Fruit fly (Drosophila melanogaster) whole organism, adult: ENCODE measurements around the gene CG3552.
A peak's percentile ranks its signal among the peaks of the same experiment; 100 is the strongest.

Experiments
- CG11617 ChIP-seq: fragments of 200-800 bp; sonication (Bioruptor generic); optimal IDR thresholded peaks from 2 replicates; lab custom pipeline; 2017; ENCODE audit warnings: mild to moderate bottlenecking, missing biosample characterization, missing genetic modification reagents, missing genetic modification characterization
- CG12768 ChIP-seq: fragments of 200-800 bp; sonication (Bioruptor generic); optimal IDR thresholded peaks from 2 replicates; lab custom pipeline; 2017; ENCODE audit warnings: missing biosample characterization, missing genetic modification characterization, mild to moderate bottlenecking, moderate library complexity, missing genetic modification reagents
- CG14711 ChIP-seq: fragments of 200-800 bp; sonication (Bioruptor generic); optimal IDR thresholded peaks from 2 replicates; lab custom pipeline; 2018; ENCODE audit warnings: missing biosample characterization, mild to moderate bottlenecking, missing genetic modification characterization, moderate library complexity
- CG1620 ChIP-seq: fragments of 200-800 bp; sonication (Bioruptor generic); optimal IDR thresholded peaks from 2 replicates; lab custom pipeline; 2016; ENCODE audit warnings: missing biosample characterization, missing genetic modification characterization
- CG33017 ChIP-seq: fragments of 200-800 bp; sonication (Bioruptor generic); optimal IDR thresholded peaks from 2 replicates; lab custom pipeline; 2018; ENCODE audit warnings: missing biosample characterization, mild to moderate bottlenecking, missing genetic modification characterization, moderate library complexity
- CG5204 ChIP-seq: fragments of 200-800 bp; sonication (Bioruptor generic); optimal IDR thresholded peaks from 2 replicates; lab custom pipeline; 2016; ENCODE audit warnings: missing biosample characterization, missing genetic modification characterization
- CG7045 ChIP-seq: fragments of 200-800 bp; sonication (Bioruptor generic); optimal IDR thresholded peaks from 2 replicates; lab custom pipeline; 2017; ENCODE audit warnings: missing biosample characterization, mild to moderate bottlenecking, missing genetic modification characterization
- CG7101 ChIP-seq: fragments of 200-800 bp; sonication (Bioruptor generic); optimal IDR thresholded peaks from 2 replicates; lab custom pipeline; 2018; ENCODE audit warnings: missing biosample characterization, mild to moderate bottlenecking, missing genetic modification characterization, moderate library complexity
- Clk ChIP-seq: fragments of 200-800 bp; sonication (Bioruptor generic); optimal IDR thresholded peaks from 2 replicates; lab custom pipeline; 2017; ENCODE audit warnings: missing biosample characterization, missing genetic modification characterization
- Crg-1 ChIP-seq: fragments of 200-800 bp; sonication (Bioruptor generic); optimal IDR thresholded peaks from 2 replicates; lab custom pipeline; 2016; ENCODE audit warnings: missing biosample characterization, missing genetic modification characterization
- Hr96 ChIP-seq: fragments of 200-800 bp; sonication (Bioruptor generic); optimal IDR thresholded peaks from 2 replicates; lab custom pipeline; 2016; ENCODE audit warnings: missing biosample characterization, missing genetic modification characterization
- Mnt ChIP-seq: fragments of 200-800 bp; sonication (Bioruptor generic); optimal IDR thresholded peaks from 2 replicates; lab custom pipeline; 2016; ENCODE audit warnings: missing biosample characterization, mild to moderate bottlenecking, missing genetic modification characterization
- bab1 ChIP-seq: fragments of 200-800 bp; sonication (Bioruptor generic); optimal IDR thresholded peaks from 3 replicates; lab custom pipeline; 2019; ENCODE audit warnings: missing biosample characterization, mild to moderate bottlenecking, missing genetic modification characterization, moderate library complexity
- cic ChIP-seq: fragments of 200-800 bp; sonication (Bioruptor generic); optimal IDR thresholded peaks from 2 replicates; lab custom pipeline; 2017; ENCODE audit warnings: missing biosample characterization, mild to moderate bottlenecking, missing genetic modification characterization, moderate library complexity
- cnc ChIP-seq, 2 experiments: fragments of >200 bp; optimal IDR thresholded peaks; 2 replicates each; lab custom pipeline; 2017
- kay ChIP-seq: fragments of 200-800 bp; sonication (Bioruptor generic); peaks from one replicate; lab custom pipeline; 2016; ENCODE audit warnings: missing biosample characterization, missing genetic modification characterization, borderline replicate concordance
- ovo ChIP-seq: fragments of 200-800 bp; sonication (Bioruptor generic); optimal IDR thresholded peaks from 2 replicates; lab custom pipeline; 2016; ENCODE audit warnings: missing biosample characterization, missing genetic modification characterization
- pad ChIP-seq: fragments of 200-800 bp; sonication (Bioruptor generic); optimal IDR thresholded peaks from 3 replicates; lab custom pipeline; 2017; ENCODE audit warnings: missing biosample characterization, missing genetic modification characterization, mild to moderate bottlenecking, moderate library complexity, missing genetic modification reagents
- tj ChIP-seq: fragments of 200-800 bp; sonication (Bioruptor generic); optimal IDR thresholded peaks from 3 replicates; lab custom pipeline; 2017; ENCODE audit warnings: missing biosample characterization, mild to moderate bottlenecking, missing genetic modification characterization, moderate library complexity
- toe ChIP-seq: fragments of 200-800 bp; sonication (Bioruptor generic); optimal IDR thresholded peaks from 2 replicates; lab custom pipeline; 2016; ENCODE audit warnings: missing biosample characterization, missing genetic modification characterization

The CG3552 gene

dm6 chr3L:9492115-9492514 lies 36.0 kb downstream of the CG3552 start, which contains the start of gene CG32037:
CG32037 (minus strand) TSS chr3L:9492215.
- no peak for TF ChIP-seq CG7045 (GFP tag; lab: Kevin White, UChicago)
- no peak for TF ChIP-seq Hr96 (GFP tag; lab: Kevin White, UChicago)
- TF ChIP-seq CG1620 (GFP tag; lab: Kevin White, UChicago): no peak
- TF ChIP-seq toe (GFP tag; lab: Kevin White, UChicago): no peak
- TF ChIP-seq kay: no peak
- TF ChIP-seq CG5204 (GFP tag; lab: Kevin White, UChicago): no peak
- TF ChIP-seq pad: no peak
- TF ChIP-seq CG11617 (GFP tag; lab: Kevin White, UChicago): no peak
- TF ChIP-seq Crg-1 (GFP tag; lab: Kevin White, UChicago): no peak
- no peak for TF ChIP-seq cnc (optimal IDR thresholded peaks at IDR 0.05; lab: Kevin White, UChicago)
- no peak for TF ChIP-seq CG14711
- TF ChIP-seq CG12768 (GFP tag; lab: Kevin White, UChicago): no peak
- TF ChIP-seq tj (GFP tag; lab: Kevin White, UChicago): no peak
- no peak for TF ChIP-seq CG7101 (tag; lab: Kevin White, UChicago)
- TF ChIP-seq ovo (GFP tag; lab: Kevin White, UChicago): no peak
- no peak for TF ChIP-seq CG33017 (tag; lab: Kevin White, UChicago)
- TF ChIP-seq Clk (GFP tag; lab: Kevin White, UChicago): no peak
- no peak for TF ChIP-seq Mnt (GFP tag; lab: Kevin White, UChicago)
- no peak for TF ChIP-seq cic
- no peak for TF ChIP-seq bab1 (GFP tag; lab: Kevin White, UChicago)

- TF ChIP-seq tj (GFP tag; lab: Kevin White, UChicago) (peak; percentile 100), CG7101 (tag; lab: Kevin White, UChicago) (no peak), Hr96 (GFP tag; lab: Kevin White, UChicago) (no peak), bab1 (GFP tag; lab: Kevin White, UChicago) (peak; percentile 7)
These were observed 41.1 kb downstream of the CG3552 start for dm6 chr3L:9497249-9497648.

- TF ChIP-seq cic: peak; percentile 51
- peak; percentile 21 for TF ChIP-seq CG12768 (GFP tag; lab: Kevin White, UChicago)
- TF ChIP-seq toe (GFP tag; lab: Kevin White, UChicago): no peak
- TF ChIP-seq CG33017 (tag; lab: Kevin White, UChicago): no peak
- TF ChIP-seq cnc (optimal IDR thresholded peaks at IDR 0.05; lab: Kevin White, UChicago): no peak
- TF ChIP-seq kay: peak; percentile 60
- no peak for TF ChIP-seq Hr96 (GFP tag; lab: Kevin White, UChicago)
- TF ChIP-seq tj (GFP tag; lab: Kevin White, UChicago): peak; percentile 23
- TF ChIP-seq CG7045 (GFP tag; lab: Kevin White, UChicago): no peak
These were observed 42.0 kb downstream of the CG3552 start for dm6 chr3L:9497981-9498619.

- TF ChIP-seq bab1 (GFP tag; lab: Kevin White, UChicago): no peak
- TF ChIP-seq kay: peak; percentile 60
- no peak for TF ChIP-seq CG12768 (GFP tag; lab: Kevin White, UChicago)
- no peak for TF ChIP-seq CG7101 (tag; lab: Kevin White, UChicago)
- peak; percentile 83 for TF ChIP-seq tj (GFP tag; lab: Kevin White, UChicago)
- peak; percentile 28 for TF ChIP-seq cic
- TF ChIP-seq cnc (optimal IDR thresholded peaks at IDR 0.05; lab: Kevin White, UChicago): peak in 1 of 2 experiments; percentile 29
- TF ChIP-seq CG14711: no peak
- TF ChIP-seq CG33017 (tag; lab: Kevin White, UChicago): no peak
These were observed 44.0 kb downstream of the CG3552 start for dm6 chr3L:9499919-9500807.

- TF ChIP-seq kay: peak; percentile 67
- TF ChIP-seq CG5204 (GFP tag; lab: Kevin White, UChicago): no peak
- no peak for TF ChIP-seq ovo (GFP tag; lab: Kevin White, UChicago)
- no peak for TF ChIP-seq CG33017 (tag; lab: Kevin White, UChicago)
- TF ChIP-seq tj (GFP tag; lab: Kevin White, UChicago): no peak
These were observed 45.2 kb downstream of the CG3552 start for dm6 chr3L:9501298-9501697.

- no peak for TF ChIP-seq CG14711
- no peak for TF ChIP-seq CG33017 (tag; lab: Kevin White, UChicago)
- TF ChIP-seq ovo (GFP tag; lab: Kevin White, UChicago): no peak
- no peak for TF ChIP-seq Mnt (GFP tag; lab: Kevin White, UChicago)
- peak; percentile 71 for TF ChIP-seq tj (GFP tag; lab: Kevin White, UChicago)
These were observed 46.2 kb downstream of the CG3552 start for dm6 chr3L:9502294-9502693.
